Worm (Caenorhabditis elegans) whole organism, L4 larva: ENCODE results near the gene srd-38.
A peak's percentile ranks its signal among the peaks of the same experiment; 100 is the strongest.

Experiments used
- F26F4.8 ChIP-seq: fragments of 200-800 bp; sonication (Bioruptor generic); conservative IDR thresholded peaks from 2 replicates; pipeline ENCODE4 v1.3.6; 2022; ENCODE audit warnings: missing genetic modification characterization, missing compliant biosample characterization
- T20F7.1 ChIP-seq: fragments of 200-800 bp; sonication (Bioruptor generic); optimal IDR thresholded peaks from 2 replicates; lab custom pipeline; 2018; ENCODE audit warnings: mild to moderate bottlenecking, missing genetic modification characterization, missing compliant biosample characterization
- Y5F2A.4 ChIP-seq: fragments of 200-800 bp; sonication (Bioruptor generic); optimal IDR thresholded peaks from 2 replicates; lab custom pipeline; 2018; ENCODE audit warnings: mild to moderate bottlenecking, missing genetic modification characterization, missing compliant biosample characterization
- ZK337.2 ChIP-seq: fragments of 200-800 bp; sonication (Bioruptor generic); IDR thresholded peaks from 2 replicates; pipeline ENCODE4 v1.3.6; 2022; ENCODE audit warnings: missing genetic modification reagents, missing genetic modification characterization, missing compliant biosample characterization
- ama-1 ChIP-seq: fragments of 150-350 bp; optimal IDR thresholded peaks from 2 replicates; lab custom pipeline; 2014; ENCODE audit warnings: inconsistent platforms, mixed read lengths
- attf-4 ChIP-seq: sonication (generic microtip); optimal IDR thresholded peaks from 3 replicates; lab custom pipeline; 2017; ENCODE audit warnings: missing biosample characterization, missing genetic modification characterization
- ceh-32 ChIP-seq: sonication (generic microtip); optimal IDR thresholded peaks from 2 replicates; lab custom pipeline; 2016; ENCODE audit warnings: mild to moderate bottlenecking, missing genetic modification characterization, missing compliant biosample characterization; ENCODE audit not compliant: poor library complexity
- ceh-44 ChIP-seq: fragments of 200-800 bp; sonication (Bioruptor generic); IDR thresholded peaks from 2 replicates; pipeline ENCODE4 v1.3.6; 2022; ENCODE audit warnings: missing genetic modification reagents, missing genetic modification characterization, missing compliant biosample characterization
- ctbp-1 ChIP-seq: fragments of 200-800 bp; sonication (Bioruptor generic); IDR thresholded peaks from 2 replicates; pipeline ENCODE4 v1.3.6; 2022; ENCODE audit warnings: missing genetic modification reagents, missing genetic modification characterization, missing compliant biosample characterization
- daf-16 ChIP-seq, 3 experiments: sonication (generic microtip); optimal IDR thresholded peaks; 2 replicates each; lab custom pipeline; 2016 to 2017; ENCODE audit warnings: missing genetic modification characterization in 3 of 3, missing genetic modification reagents in 3 of 3, mild to moderate bottlenecking in 2 of 3, missing compliant biosample characterization in 2 of 3, missing biosample characterization in 1 of 3, moderate library complexity in 1 of 3
- daf-19 ChIP-seq: fragments of 200-800 bp; sonication (Bioruptor generic); conservative IDR thresholded peaks from 2 replicates; pipeline ENCODE4 v1.3.6; 2022; ENCODE audit warnings: missing genetic modification characterization, missing compliant biosample characterization
- dmd-8 ChIP-seq: fragments of 200-800 bp; sonication (Bioruptor generic); IDR thresholded peaks from 2 replicates; pipeline ENCODE4 v1.3.6; 2022; ENCODE audit warnings: missing genetic modification characterization, missing compliant biosample characterization
- duxl-1 ChIP-seq: sonication (generic microtip); optimal IDR thresholded peaks from 2 replicates; lab custom pipeline; 2016; ENCODE audit warnings: mild to moderate bottlenecking, missing genetic modification characterization, moderate library complexity, missing compliant biosample characterization; ENCODE audit not compliant: poor library complexity
- egl-43 ChIP-seq: fragments of 200-800 bp; sonication (Bioruptor generic); IDR thresholded peaks from 2 replicates; pipeline ENCODE4 v1.3.6; 2022; ENCODE audit warnings: missing genetic modification reagents, missing genetic modification characterization, missing compliant biosample characterization
- fos-1 ChIP-seq: fragments of 150-350 bp; optimal IDR thresholded peaks from 2 replicates; lab custom pipeline; 2014; ENCODE audit warnings: missing biosample characterization, missing genetic modification characterization
- gei-8 ChIP-seq: fragments of 200-800 bp; sonication (Bioruptor generic); optimal IDR thresholded peaks from 2 replicates; lab custom pipeline; 2018; ENCODE audit warnings: mild to moderate bottlenecking, missing genetic modification characterization, missing compliant biosample characterization
- lin-1 ChIP-seq: fragments of 200-800 bp; sonication (Bioruptor generic); IDR thresholded peaks from 2 replicates; pipeline ENCODE4 v1.3.6; 2022; ENCODE audit warnings: missing genetic modification reagents, missing genetic modification characterization, missing compliant biosample characterization
- lin-13 ChIP-seq: fragments of 150-350 bp; optimal IDR thresholded peaks from 2 replicates; lab custom pipeline; 2014; ENCODE audit warnings: missing biosample characterization, missing genetic modification reagents, missing genetic modification characterization
- lin-15B ChIP-seq: fragments of 150-350 bp; sonication (generic microtip); optimal IDR thresholded peaks from 3 replicates; lab custom pipeline; 2014; ENCODE audit warnings: missing biosample characterization, missing genetic modification characterization
- lin-29 ChIP-seq: fragments of 200-800 bp; sonication (Bioruptor generic); IDR thresholded peaks from 2 replicates; pipeline ENCODE4 v1.3.6; 2022; ENCODE audit warnings: missing genetic modification reagents, missing genetic modification characterization, missing compliant biosample characterization
- lir-3 ChIP-seq: sonication (generic microtip); optimal IDR thresholded peaks from 2 replicates; lab custom pipeline; 2016; ENCODE audit warnings: mild to moderate bottlenecking, missing genetic modification characterization, missing compliant biosample characterization
- madf-5 ChIP-seq, 2 experiments: fragments of 200-800 bp; sonication (Bioruptor generic); IDR thresholded peaks; 2 replicates each; pipeline ENCODE4 v1.3.6; 2022; ENCODE audit warnings: missing compliant biosample characterization in 2 of 2, missing genetic modification characterization in 2 of 2
- mdl-1 ChIP-seq, 2 experiments: fragments of 150-350 bp in 1 of 2; sonication (generic microtip) in 1 of 2; optimal IDR thresholded peaks; 2 replicates each; lab custom pipeline; 2014 to 2017; ENCODE audit warnings: missing biosample characterization in 2 of 2, missing genetic modification characterization in 2 of 2
- mep-1 ChIP-seq: fragments of 150-350 bp; sonication (generic microtip); optimal IDR thresholded peaks from 3 replicates; lab custom pipeline; 2014; ENCODE audit warnings: missing biosample characterization, missing genetic modification characterization
- mes-2 ChIP-seq: sonication (generic microtip); optimal IDR thresholded peaks from 2 replicates; lab custom pipeline; 2016; ENCODE audit warnings: missing genotype, mild to moderate bottlenecking, missing genetic modification characterization, missing compliant biosample characterization; ENCODE audit not compliant: poor library complexity, severe bottlenecking
- mxl-2 ChIP-seq: fragments of 200-800 bp; sonication (Bioruptor generic); conservative IDR thresholded peaks from 2 replicates; pipeline ENCODE4 v1.3.6; 2022; ENCODE audit warnings: missing genetic modification reagents, missing genetic modification characterization, missing compliant biosample characterization
- mxl-3 ChIP-seq: fragments of 200-800 bp; sonication (Bioruptor generic); optimal IDR thresholded peaks from 2 replicates; lab custom pipeline; 2018; ENCODE audit warnings: mild to moderate bottlenecking, missing genetic modification characterization, missing compliant biosample characterization
- nhr-102 ChIP-seq: sonication (generic microtip); optimal IDR thresholded peaks from 2 replicates; lab custom pipeline; 2016; ENCODE audit warnings: mild to moderate bottlenecking, missing genetic modification characterization, moderate library complexity, missing compliant biosample characterization
- nhr-111 ChIP-seq: fragments of 200-800 bp; sonication (Bioruptor generic); optimal IDR thresholded peaks from 2 replicates; lab custom pipeline; 2018; ENCODE audit warnings: mild to moderate bottlenecking, missing genetic modification characterization, missing compliant biosample characterization
- nhr-237 ChIP-seq: sonication (generic microtip); optimal IDR thresholded peaks from 2 replicates; lab custom pipeline; 2017; ENCODE audit warnings: missing biosample characterization, missing genetic modification characterization
- nhr-25 ChIP-seq: sonication (generic microtip); optimal IDR thresholded peaks from 2 replicates; lab custom pipeline; 2017; ENCODE audit warnings: missing genetic modification characterization, mild to moderate bottlenecking, missing compliant biosample characterization, antibody characterized with exemption, moderate library complexity, borderline replicate concordance; ENCODE audit not compliant: insufficient read depth
- nhr-42 ChIP-seq: fragments of 200-800 bp; sonication (Bioruptor generic); IDR thresholded peaks from 2 replicates; pipeline ENCODE4 v1.3.6; 2022; ENCODE audit warnings: missing genetic modification characterization, missing compliant biosample characterization
- nhr-48 ChIP-seq: sonication (generic microtip); optimal IDR thresholded peaks from 2 replicates; lab custom pipeline; 2016; ENCODE audit warnings: mild to moderate bottlenecking, missing genetic modification characterization, missing compliant biosample characterization
- nhr-76 ChIP-seq: fragments of 150-350 bp; optimal IDR thresholded peaks from 2 replicates; lab custom pipeline; 2014; ENCODE audit warnings: missing biosample characterization, missing genetic modification characterization
- nhr-77 ChIP-seq: fragments of 150-350 bp; optimal IDR thresholded peaks from 2 replicates; lab custom pipeline; 2014; ENCODE audit warnings: missing biosample characterization, missing genetic modification characterization
- rbr-2 ChIP-seq: sonication (generic microtip); optimal IDR thresholded peaks from 2 replicates; lab custom pipeline; 2016; ENCODE audit warnings: missing genotype, missing genetic modification characterization, missing compliant biosample characterization
- saeg-2 ChIP-seq: fragments of 200-800 bp; sonication (Bioruptor generic); IDR thresholded peaks from 2 replicates; pipeline ENCODE4 v1.3.6; 2022; ENCODE audit warnings: missing genetic modification reagents, missing genetic modification characterization, missing compliant biosample characterization
- sdz-12 ChIP-seq: fragments of 200-800 bp; sonication (Bioruptor generic); optimal IDR thresholded peaks from 2 replicates; lab custom pipeline; 2018; ENCODE audit warnings: mild to moderate bottlenecking, missing genetic modification characterization, missing compliant biosample characterization
- spr-3 ChIP-seq: fragments of 200-800 bp; sonication (Bioruptor generic); optimal IDR thresholded peaks from 2 replicates; lab custom pipeline; 2018; ENCODE audit warnings: mild to moderate bottlenecking, missing genetic modification characterization, missing compliant biosample characterization
- tag-97 ChIP-seq: fragments of 200-800 bp; sonication (Bioruptor generic); IDR thresholded peaks from 2 replicates; pipeline ENCODE4 v1.3.6; 2022; ENCODE audit warnings: missing genetic modification characterization, missing compliant biosample characterization
- tra-1 ChIP-seq: fragments of 200-800 bp; sonication (Bioruptor generic); IDR thresholded peaks from 2 replicates; pipeline ENCODE4 v1.3.6; 2022; ENCODE audit warnings: missing genetic modification reagents, missing genetic modification characterization, missing compliant biosample characterization
- unc-39 ChIP-seq: sonication (generic microtip); optimal IDR thresholded peaks from 2 replicates; lab custom pipeline; 2017; ENCODE audit warnings: missing biosample characterization, missing genetic modification characterization
- unc-62 ChIP-seq, 3 experiments: fragments of 150-350 bp in 1 of 3; sonication (generic microtip); optimal IDR thresholded peaks in 2 of 3; peaks in 1 of 3; 1 replicate in 1 of 3; 2 replicates in 2 of 3; lab custom pipeline; 2014 to 2017; ENCODE audit warnings: missing biosample characterization in 3 of 3, missing genetic modification characterization in 3 of 3, missing genetic modification reagents in 3 of 3, missing genotype in 1 of 3
- zag-1 ChIP-seq: fragments of 150-350 bp; optimal IDR thresholded peaks from 2 replicates; lab custom pipeline; 2014; ENCODE audit warnings: missing biosample characterization, missing genetic modification characterization
- zip-2 ChIP-seq: fragments of 150-350 bp; optimal IDR thresholded peaks from 2 replicates; lab custom pipeline; 2014; ENCODE audit warnings: missing biosample characterization, missing genetic modification characterization

Gene srd-38

ce11 chrX:13303357-13303756 lies 11.8 kb downstream of the srd-38 start, which contains the start of gene srd-42:
Gene srd-42, minus strand, starts transcription at chrX:13303457.
- TF ChIP-seq nhr-48: no peak

- no peak for TF ChIP-seq nhr-42 (GFP tag; lab: Robert Waterston, UW)
- TF ChIP-seq lin-13 (GFP tag; lab: Kevin White, UChicago): no peak
- no peak for TF ChIP-seq dmd-8 (GFP tag; lab: Robert Waterston, UW)
Measured at ce11 chrX:13305779-13306178, 14.2 kb downstream of the srd-38 start, which contains the start of gene srd-43. Gene srd-43, minus strand, starts transcription at chrX:13305844.

DNA sequence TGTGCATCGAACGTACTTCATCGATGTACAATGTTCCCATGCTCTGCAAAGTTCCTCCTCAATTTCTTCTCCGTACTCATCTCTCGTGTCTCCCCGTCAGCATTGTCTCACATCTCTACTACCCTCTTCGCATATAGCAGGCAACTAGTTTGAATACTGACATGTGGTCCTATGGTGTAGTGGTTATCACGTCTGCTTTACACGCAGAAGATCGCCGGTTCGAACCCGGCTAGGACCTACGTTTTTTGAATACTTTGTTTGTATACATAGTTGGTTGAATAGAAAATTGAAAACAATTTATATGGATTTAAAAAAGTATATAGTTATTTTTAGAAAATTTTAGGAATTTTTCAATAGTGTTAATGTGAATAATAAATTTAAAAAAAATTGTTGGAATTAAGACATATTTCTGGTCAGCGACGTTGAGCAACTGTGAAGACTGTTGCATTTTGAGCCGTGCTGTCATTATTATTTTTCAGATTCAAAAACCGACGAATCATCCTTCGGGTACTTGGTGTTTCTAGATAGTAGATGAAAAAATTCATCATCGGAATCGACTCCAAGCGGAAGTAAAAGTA lies 15.4 kb downstream of the srd-38 start:
- TF ChIP-seq lir-3 (tag; lab: Kevin White, UChicago) (peak; percentile 89), lin-1 (GFP tag; lab: Robert Waterston, UW) (peak; percentile 89), lin-13 (GFP tag; lab: Kevin White, UChicago) (peak; percentile 56), ZK337.2 (peak; percentile 87), ctbp-1 (peak; percentile 93), T20F7.1 (GFP tag; lab: Kevin White, UChicago) (peak; percentile 81), mep-1 (tag; lab: Kevin White, UChicago) (no peak), F26F4.8 (GFP tag; lab: Robert Waterston, UW) (peak; percentile 80), nhr-77 (tag; lab: Kevin White, UChicago) (peak; percentile 71), egl-43 (GFP tag; lab: Robert Waterston, UW) (no peak), ama-1 (lab: Kevin White, UChicago) (no peak), zip-2 (peak; percentile 62), sdz-12 (GFP tag; lab: Kevin White, UChicago) (peak; percentile 90), nhr-111 (GFP tag; lab: Kevin White, UChicago) (peak; percentile 85), nhr-102 (peak; percentile 91), daf-19 (peak; percentile 97), nhr-76 (tag; lab: Kevin White, UChicago) (no peak), spr-3 (GFP tag; lab: Kevin White, UChicago) (peak; percentile 83), Y5F2A.4 (GFP tag; lab: Kevin White, UChicago) (peak; percentile 81), daf-16 (GFP tag; optimal IDR thresholded peaks at IDR 0.05; lab: Kevin White, UChicago) (peak; percentile 87 to 97), daf-16 (tag; optimal IDR thresholded peaks at IDR 0.05; lab: Kevin White, UChicago) (peak; percentile 89), zag-1 (no peak), lin-29 (GFP tag; lab: Robert Waterston, UW) (peak; percentile 83), mxl-3 (peak; percentile 72), unc-62 (GFP tag; optimal IDR thresholded peaks at IDR 0.05 in 1 of 2; lab: Kevin White, UChicago) (peak in 1 of 2 experiments; percentile 96), unc-62 (tag; optimal IDR thresholded peaks at IDR 0.05; lab: Kevin White, UChicago) (no peak), fos-1 (tag; lab: Kevin White, UChicago) (no peak), nhr-48 (peak; percentile 78), nhr-237 (tag; lab: Kevin White, UChicago) (no peak), ceh-44 (GFP tag; lab: Robert Waterston, UW) (peak; percentile 87), nhr-25 (no peak), duxl-1 (tag; lab: Kevin White, UChicago) (no peak), unc-39 (no peak), gei-8 (GFP tag; lab: Kevin White, UChicago) (peak; percentile 74), mdl-1 (tag; optimal IDR thresholded peaks at IDR 0.05; lab: Kevin White, UChicago) (peak; percentile 42 to 64), tra-1 (peak; percentile 96), mes-2 (tag; lab: Kevin White, UChicago) (no peak), ceh-32 (tag; lab: Kevin White, UChicago) (peak; percentile 79), saeg-2 (GFP tag; lab: Robert Waterston, UW) (peak; percentile 72), rbr-2 (tag; lab: Kevin White, UChicago) (peak; percentile 90), madf-5 (GFP tag; IDR thresholded peaks at IDR 0.05; lab: Robert Waterston, UW) (peak; percentile 87 to 97), attf-4 (no peak), lin-15B (tag; lab: Kevin White, UChicago) (no peak), mxl-2 (peak; percentile 79), tag-97 (GFP tag; lab: Robert Waterston, UW) (no peak)
